Worm (Caenorhabditis elegans) whole organism, young adult: ENCODE data around the gene bath-4.
A peak's percentile ranks its signal among the peaks of the same experiment; 100 is the strongest.

Experiments used
- B0019.2 ChIP-seq: fragments of 200-800 bp; sonication (Bioruptor generic); conservative IDR thresholded peaks from 2 replicates; pipeline ENCODE4 v1.3.6; 2022; ENCODE audit warnings: missing genetic modification reagents, missing genetic modification characterization, missing compliant biosample characterization
- B0336.3 ChIP-seq: fragments of 200-800 bp; sonication (Bioruptor generic); IDR thresholded peaks from 2 replicates; pipeline ENCODE4 v1.3.6; 2022; ENCODE audit warnings: missing genetic modification characterization, missing compliant biosample characterization
- F33H1.4 ChIP-seq: fragments of 200-800 bp; sonication (Bioruptor generic); IDR thresholded peaks from 2 replicates; pipeline ENCODE4 v1.3.6; 2022; ENCODE audit warnings: missing genetic modification reagents, missing genetic modification characterization, missing compliant biosample characterization
- F37B4.10 ChIP-seq: fragments of 200-800 bp; sonication (Bioruptor generic); IDR thresholded peaks from 2 replicates; pipeline ENCODE4 v1.3.6; 2022; ENCODE audit warnings: missing genetic modification characterization, missing compliant biosample characterization
- K11D2.4 ChIP-seq: fragments of 200-800 bp; sonication (Bioruptor generic); IDR thresholded peaks from 2 replicates; pipeline ENCODE4 v1.3.6; 2022; ENCODE audit warnings: missing genetic modification reagents, missing genetic modification characterization, missing compliant biosample characterization
- Y56A3A.18 ChIP-seq: fragments of 200-800 bp; sonication (Bioruptor generic); IDR thresholded peaks from 2 replicates; pipeline ENCODE4 v1.3.6; 2022; ENCODE audit warnings: missing genetic modification reagents, missing genetic modification characterization, missing compliant biosample characterization
- ama-1 ChIP-seq, 3 experiments: fragments of 150-350 bp in 1 of 3; sonication (generic microtip) in 2 of 3; optimal IDR thresholded peaks; 2 replicates each; lab custom pipeline; 2014 to 2018; ENCODE audit warnings: missing biosample characterization in 2 of 3, missing genetic modification characterization in 2 of 3, missing genetic modification reagents in 2 of 3
- ceh-100 ChIP-seq: fragments of 200-800 bp; sonication (Bioruptor generic); IDR thresholded peaks from 2 replicates; pipeline ENCODE4 v1.3.6; 2022; ENCODE audit warnings: missing genetic modification reagents, missing genetic modification characterization, missing compliant biosample characterization
- ceh-58 ChIP-seq: fragments of 200-800 bp; sonication (Bioruptor generic); IDR thresholded peaks from 2 replicates; pipeline ENCODE4 v1.3.6; 2022; ENCODE audit warnings: missing genetic modification characterization, missing compliant biosample characterization
- ceh-91 ChIP-seq: fragments of 200-800 bp; sonication (Bioruptor generic); IDR thresholded peaks from 2 replicates; pipeline ENCODE4 v1.3.6; 2022; ENCODE audit warnings: missing genetic modification reagents, missing genetic modification characterization, missing compliant biosample characterization
- dox-1 ChIP-seq: fragments of 200-800 bp; sonication (Bioruptor generic); IDR thresholded peaks from 2 replicates; pipeline ENCODE4 v1.3.6; 2022; ENCODE audit warnings: missing genetic modification reagents, missing genetic modification characterization, missing compliant biosample characterization
- efl-1 ChIP-seq: fragments of 150-350 bp; optimal IDR thresholded peaks from 2 replicates; lab custom pipeline; 2014; ENCODE audit warnings: missing biosample characterization, missing genetic modification reagents, missing genetic modification characterization
- fkh-3 ChIP-seq: sonication (generic microtip); optimal IDR thresholded peaks from 2 replicates; lab custom pipeline; 2016; ENCODE audit warnings: mild to moderate bottlenecking, missing genetic modification characterization, missing compliant biosample characterization
- gei-17 ChIP-seq: fragments of 200-800 bp; sonication (Bioruptor generic); optimal IDR thresholded peaks from 2 replicates; lab custom pipeline; 2018; ENCODE audit warnings: mild to moderate bottlenecking, missing genetic modification characterization, missing compliant biosample characterization
- hmg-1.2 ChIP-seq: fragments of 200-800 bp; sonication (Bioruptor generic); IDR thresholded peaks from 2 replicates; pipeline ENCODE4 v1.3.6; 2022; ENCODE audit warnings: missing genetic modification reagents, missing genetic modification characterization, missing compliant biosample characterization
- lag-1 ChIP-seq: fragments of 200-800 bp; sonication (Bioruptor generic); IDR thresholded peaks from 2 replicates; pipeline ENCODE4 v1.3.6; 2022; ENCODE audit warnings: missing genetic modification reagents, missing genetic modification characterization, missing compliant biosample characterization
- let-607 ChIP-seq, 2 experiments: fragments of 200-800 bp in 1 of 2; sonication (Bioruptor generic) in 1 of 2; sonication (generic microtip) in 1 of 2; optimal IDR thresholded peaks; 2 replicates each; lab custom pipeline; 2016 to 2018; ENCODE audit warnings: mild to moderate bottlenecking in 2 of 2, missing compliant biosample characterization in 2 of 2, missing genetic modification characterization in 2 of 2, moderate library complexity in 2 of 2, missing genotype in 1 of 2
- lin-35 ChIP-seq, 3 experiments: fragments of 150-350 bp in 2 of 3; sonication (generic microtip) in 1 of 3; optimal IDR thresholded peaks; 2 replicates each; lab custom pipeline; 2014 to 2018; ENCODE audit warnings: missing biosample characterization in 3 of 3, missing genetic modification characterization in 3 of 3, missing genetic modification reagents in 3 of 3
- lin-40 ChIP-seq: sonication (generic microtip); optimal IDR thresholded peaks from 2 replicates; lab custom pipeline; 2016; ENCODE audit warnings: missing genetic modification characterization, mild to moderate bottlenecking, missing compliant biosample characterization, missing genotype, missing genetic modification reagents
- lsl-1 ChIP-seq: fragments of 200-800 bp; sonication (Bioruptor generic); optimal IDR thresholded peaks from 2 replicates; lab custom pipeline; 2018; ENCODE audit warnings: mild to moderate bottlenecking, missing genetic modification characterization, moderate library complexity, missing compliant biosample characterization
- madf-10 ChIP-seq: sonication (generic microtip); optimal IDR thresholded peaks from 2 replicates; lab custom pipeline; 2016; ENCODE audit warnings: mild to moderate bottlenecking, missing genetic modification characterization, missing compliant biosample characterization
- madf-6 ChIP-seq: fragments of 200-800 bp; sonication (Bioruptor generic); IDR thresholded peaks from 2 replicates; pipeline ENCODE4 v1.3.6; 2022; ENCODE audit warnings: missing genetic modification reagents, missing genetic modification characterization, missing compliant biosample characterization
- madf-8 ChIP-seq: fragments of 200-800 bp; sonication (Bioruptor generic); conservative IDR thresholded peaks from 2 replicates; pipeline ENCODE4 v1.3.6; 2022; ENCODE audit warnings: missing genetic modification reagents, missing genetic modification characterization, missing compliant biosample characterization
- mcd-1 ChIP-seq: fragments of 200-800 bp; sonication (Bioruptor generic); IDR thresholded peaks from 2 replicates; pipeline ENCODE4 v1.3.6; 2022; ENCODE audit warnings: missing genetic modification reagents, missing genetic modification characterization, missing compliant biosample characterization
- mel-28 ChIP-seq: sonication (generic microtip); optimal IDR thresholded peaks from 2 replicates; lab custom pipeline; 2016; ENCODE audit warnings: borderline replicate concordance, mild to moderate bottlenecking, missing genetic modification characterization, missing compliant biosample characterization
- nfyb-1 ChIP-seq: fragments of 200-800 bp; sonication (Bioruptor generic); IDR thresholded peaks from 2 replicates; pipeline ENCODE4 v1.3.6; 2022; ENCODE audit warnings: missing genetic modification reagents, missing genetic modification characterization, missing compliant biosample characterization
- repo-1 ChIP-seq: sonication (generic microtip); optimal IDR thresholded peaks from 2 replicates; lab custom pipeline; 2017; ENCODE audit warnings: mild to moderate bottlenecking, missing genetic modification characterization, missing compliant biosample characterization
- snpc-3.4 ChIP-seq: sonication (generic microtip); optimal IDR thresholded peaks from 2 replicates; lab custom pipeline; 2017; ENCODE audit warnings: missing genetic modification characterization, mild to moderate bottlenecking, missing compliant biosample characterization, antibody characterized with exemption, moderate library complexity, missing genotype, missing genetic modification reagents
- tbx-9 ChIP-seq: sonication (generic microtip); optimal IDR thresholded peaks from 2 replicates; lab custom pipeline; 2016; ENCODE audit warnings: borderline replicate concordance, missing genetic modification characterization, inconsistent platforms, missing compliant biosample characterization
- tlf-1 ChIP-seq: fragments of 200-800 bp; sonication (Bioruptor generic); optimal IDR thresholded peaks from 2 replicates; lab custom pipeline; 2018; ENCODE audit warnings: mild to moderate bottlenecking, missing genetic modification characterization, missing compliant biosample characterization
- xnd-1 ChIP-seq: sonication (generic microtip); optimal IDR thresholded peaks from 2 replicates; lab custom pipeline; 2016; ENCODE audit warnings: missing genotype, missing genetic modification reagents, missing genetic modification characterization, missing compliant biosample characterization
- ztf-18 ChIP-seq: sonication (generic microtip); optimal IDR thresholded peaks from 2 replicates; lab custom pipeline; 2016; ENCODE audit warnings: missing genotype, mild to moderate bottlenecking, missing genetic modification characterization, missing compliant biosample characterization
- ztf-25 ChIP-seq: fragments of 200-800 bp; sonication (Bioruptor generic); IDR thresholded peaks from 2 replicates; pipeline ENCODE4 v1.3.6; 2022; ENCODE audit warnings: missing genetic modification reagents, missing genetic modification characterization, missing compliant biosample characterization

The bath-4 gene

DNA sequence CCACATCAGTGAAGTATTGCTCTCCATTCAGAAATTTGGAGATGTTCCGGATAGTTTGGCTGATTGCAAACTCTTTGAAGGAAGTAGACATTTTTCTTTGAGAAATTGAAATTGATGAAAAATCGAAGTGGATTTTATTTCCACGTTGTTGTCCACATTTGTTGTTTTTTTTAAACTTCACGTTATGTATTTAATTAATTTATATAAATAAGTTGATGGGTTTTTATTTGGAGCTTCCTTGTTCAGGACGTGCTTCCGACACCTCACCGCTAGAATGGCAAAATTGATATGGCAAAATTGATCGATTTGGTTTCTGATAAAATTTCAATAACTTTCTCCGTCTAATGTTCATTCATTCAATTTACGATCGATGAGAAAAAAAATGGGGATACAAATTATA is 28.7 kb upstream of the bath-4 start, which contains the start of gene math-48:
math-48 (minus strand) TSS at position 101 of the 400 bp plus-strand sequence.
- TF ChIP-seq tlf-1 (no peak), repo-1 (tag; lab: Kevin White, UChicago) (no peak)

- TF ChIP-seq lsl-1 (GFP tag; lab: Kevin White, UChicago), result no peak
- no peak for TF ChIP-seq gei-17 (GFP tag; lab: Kevin White, UChicago)
- TF ChIP-seq xnd-1 (tag; lab: Kevin White, UChicago), result no peak
- TF ChIP-seq ama-1 (optimal IDR thresholded peaks at IDR 0.05; lab: Kevin White, UChicago), result no peak
- no peak for TF ChIP-seq ama-1 (GFP tag; optimal IDR thresholded peaks at IDR 0.05; lab: Kevin White, UChicago)
- no peak for TF ChIP-seq fkh-3 (tag; lab: Kevin White, UChicago)
Observed at ce11 chrII:1945093-1945492, 27.3 kb upstream of the bath-4 start, which contains the start of gene ZK250.14. TSS of gene ZK250.14 (minus strand) at chrII:1945193.

ce11 chrII:1939652-1940051 is 21.9 kb upstream of the bath-4 start, which contains the start of gene ZK250.13:
TSS of gene ZK250.13 (minus strand) at chrII:1939752.
- TF ChIP-seq mel-28 (tag; lab: Kevin White, UChicago) (no peak), ceh-100 (GFP tag; lab: Robert Waterston, UW) (no peak), tbx-9 (no peak), madf-10 (no peak)

- TF ChIP-seq efl-1, result peak; percentile 19
- TF ChIP-seq B0336.3 (GFP tag; lab: Robert Waterston, UW), result no peak
- no peak for TF ChIP-seq snpc-3.4 (tag; lab: Kevin White, UChicago)
- TF ChIP-seq nfyb-1 (GFP tag; lab: Robert Waterston, UW), result no peak
- TF ChIP-seq mcd-1, result no peak
- TF ChIP-seq let-607 (tag; optimal IDR thresholded peaks at IDR 0.05; lab: Kevin White, UChicago), result no peak
- no peak for TF ChIP-seq repo-1 (tag; lab: Kevin White, UChicago)
- TF ChIP-seq, all 124 proteins: peak for 1
Observed at ce11 chrII:1928578-1928977, 10.8 kb upstream of the bath-4 start.

ce11 chrII:1926162-1926561 is 8.4 kb upstream of the bath-4 start, which contains the start of gene F52C6.2:
TSS of gene F52C6.2 (plus strand) at chrII:1926462.
- TF ChIP-seq F33H1.4 (GFP tag; lab: Robert Waterston, UW) (no peak), hmg-1.2 (GFP tag; lab: Robert Waterston, UW) (no peak), ceh-91 (no peak), K11D2.4 (no peak), F37B4.10 (no peak), dox-1 (GFP tag; lab: Robert Waterston, UW) (no peak)

DNA sequence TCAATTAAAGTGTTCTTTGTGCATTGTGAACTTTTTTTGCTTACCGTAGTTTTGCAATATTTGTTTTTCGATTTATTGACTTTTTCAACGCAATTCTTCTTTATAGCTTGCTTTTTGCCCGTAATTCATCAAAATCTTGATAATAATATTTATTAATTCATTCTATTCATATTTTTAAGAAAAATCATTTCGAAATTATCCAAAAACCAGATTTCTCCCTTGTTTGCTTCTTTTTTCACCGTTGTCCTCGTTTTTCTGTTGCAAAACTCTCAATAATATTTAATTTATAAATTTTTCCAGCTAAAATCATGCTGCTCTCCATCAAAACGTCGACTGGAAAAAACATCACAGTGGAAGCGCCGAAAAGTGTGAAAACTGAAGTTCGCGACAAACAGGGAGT is 6.7 kb upstream of the bath-4 start, which contains the start of gene F52C6.3:
F52C6.3 (plus strand) TSS at position 301 of the 400 bp plus-strand sequence.
- TF ChIP-seq lin-35 (GFP tag; optimal IDR thresholded peaks at IDR 0.05; lab: Kevin White, UChicago) (no peak), lsl-1 (GFP tag; lab: Kevin White, UChicago) (peak; percentile 51), lag-1 (no peak)

DNA sequence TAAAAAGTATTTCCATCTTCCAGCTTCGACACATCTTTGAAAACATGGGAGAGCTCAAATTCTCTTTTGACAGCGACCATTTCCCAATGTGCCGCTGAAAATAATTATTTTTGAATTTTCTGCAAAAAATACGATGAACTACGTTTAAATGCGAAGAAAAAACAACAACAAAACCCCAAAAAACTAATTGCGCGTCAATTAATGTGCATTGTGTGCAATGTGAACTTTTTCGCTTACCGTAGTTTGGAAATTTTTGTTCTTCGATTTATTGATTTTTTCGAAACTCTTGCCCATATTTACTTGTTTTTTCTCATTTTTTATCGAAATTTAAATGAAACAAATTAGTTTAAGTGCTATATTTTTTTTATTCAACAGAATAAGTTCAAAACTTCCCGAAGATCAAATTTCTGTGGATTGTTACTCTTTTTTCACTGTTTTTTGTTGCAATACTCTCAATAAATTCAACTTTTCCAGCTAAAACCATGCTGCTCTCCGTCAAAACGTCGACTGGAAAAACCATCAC is 5.0 kb upstream of the bath-4 start, which contains the start of the genes bath-2 and F52C6.4:
bath-2 (minus strand) TSS at position 101 of the 523 bp plus-strand sequence.
F52C6.4 (plus strand) TSS at position 473 of the 523 bp plus-strand sequence.
- no peak for TF ChIP-seq lin-40
- TF ChIP-seq lsl-1 (GFP tag; lab: Kevin White, UChicago), result peak; percentile 84
- no peak for TF ChIP-seq Y56A3A.18 (GFP tag; lab: Robert Waterston, UW)
- no peak for TF ChIP-seq madf-8 (GFP tag; lab: Robert Waterston, UW)
- TF ChIP-seq ztf-25, result no peak
- no peak for TF ChIP-seq ceh-58 (GFP tag; lab: Robert Waterston, UW)
- peak; percentile 44; the same call in 1 of the 2 replicates for TF ChIP-seq madf-6 (GFP tag; lab: Robert Waterston, UW)
- TF ChIP-seq ztf-18 (tag; lab: Kevin White, UChicago), result no peak
- no peak for TF ChIP-seq B0019.2 (GFP tag; lab: Robert Waterston, UW)
